Worm (Caenorhabditis elegans) whole organism, late embryonic: ENCODE data around the gene spe-44.

ENCODE experiments used
- hlh-6 ChIP-seq: sonication (generic microtip); optimal IDR thresholded peaks from 2 replicates; lab custom pipeline; 2016; ENCODE audit warnings: missing genotype, missing genetic modification characterization, missing compliant biosample characterization
- hlh-8 ChIP-seq: sonication (generic microtip); optimal IDR thresholded peaks from 2 replicates; lab custom pipeline; 2016; ENCODE audit warnings: missing genotype, missing genetic modification characterization, missing compliant biosample characterization
- tbx-7 ChIP-seq: sonication (generic microtip); optimal IDR thresholded peaks from 2 replicates; lab custom pipeline; 2016; ENCODE audit warnings: missing genotype, missing genetic modification characterization, missing compliant biosample characterization

- TF ChIP-seq tbx-7 (tag; lab: Kevin White, UChicago) (no peak), hlh-6 (tag; lab: Kevin White, UChicago) (no peak), hlh-8 (tag; lab: Kevin White, UChicago) (no peak)
These were observed 10.1 kb downstream of the spe-44 start, which contains the start of gene C25G4.2 for ce11 chrIV:12443936-12444335.
